Worm (Caenorhabditis elegans): ENCODE results near the gene srx-128.

DNA sequence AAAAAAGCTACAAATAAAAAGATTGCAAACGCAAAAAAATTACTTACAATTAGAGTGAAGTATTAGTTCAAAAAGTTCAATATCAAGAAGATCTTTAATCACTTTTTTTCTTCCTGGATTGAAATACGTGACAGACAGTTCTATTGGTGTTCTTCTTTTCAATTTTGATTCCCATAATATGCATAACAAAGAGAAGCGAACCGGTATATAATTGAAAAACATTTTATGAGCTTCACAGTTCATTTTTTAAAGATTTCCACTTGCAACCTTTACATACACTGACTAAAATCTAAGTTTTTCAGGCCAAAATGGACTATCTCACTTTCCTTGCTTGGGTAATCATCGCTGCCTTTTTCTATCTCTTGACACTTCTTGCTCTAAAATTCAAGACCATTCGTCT, 39.3 kb downstream of the srx-128 start, which contains the start of gene T22G5.1:
- TF ChIP-seq nhr-12 (tag; optimal IDR thresholded peaks at IDR 0.05): no peak
- no peak for TF ChIP-seq hlh-1 (tag; optimal IDR thresholded peaks at IDR 0.05)
- no peak for TF ChIP-seq lin-32 (GFP tag; optimal IDR thresholded peaks at IDR 0.05)
- TF ChIP-seq blmp-1 (tag; optimal IDR thresholded peaks at IDR 0.05): no peak
- no peak for TF ChIP-seq sem-2 (GFP tag; optimal IDR thresholded peaks at IDR 0.05)
- no peak for TF ChIP-seq mep-1 (tag; optimal IDR thresholded peaks at IDR 0.05)
- TF ChIP-seq ztf-11 (tag; optimal IDR thresholded peaks at IDR 0.05): no peak
- TF ChIP-seq pha-4 (tag; optimal IDR thresholded peaks at IDR 0.05): no peak
- TF ChIP-seq snpc-4 (tag; optimal IDR thresholded peaks at IDR 0.05): no peak
- no peak for TF ChIP-seq lin-13 (tag; optimal IDR thresholded peaks at IDR 0.05)
- no peak for TF ChIP-seq nhr-237 (tag; optimal IDR thresholded peaks at IDR 0.05)
- TF ChIP-seq bed-3 (GFP tag; optimal IDR thresholded peaks at IDR 0.05): no peak
- TF ChIP-seq elt-3 (tag; optimal IDR thresholded peaks at IDR 0.05): no peak
- no peak for TF ChIP-seq zip-8 (tag; optimal IDR thresholded peaks at IDR 0.05)
